Worm (Caenorhabditis elegans) whole organism, L4/young adult: Measurements from ENCODE around the gene mac-1.

Experiments
- W03F9.2 ChIP-seq: fragments of 150-350 bp; optimal IDR thresholded peaks from 2 replicates; lab custom pipeline; 2014; ENCODE audit warnings: missing biosample characterization, missing genetic modification characterization
- dao-5 ChIP-seq: sonication (generic microtip); optimal IDR thresholded peaks from 2 replicates; lab custom pipeline; 2016; ENCODE audit warnings: missing genotype, missing genetic modification characterization, moderate library complexity, missing compliant biosample characterization

DNA sequence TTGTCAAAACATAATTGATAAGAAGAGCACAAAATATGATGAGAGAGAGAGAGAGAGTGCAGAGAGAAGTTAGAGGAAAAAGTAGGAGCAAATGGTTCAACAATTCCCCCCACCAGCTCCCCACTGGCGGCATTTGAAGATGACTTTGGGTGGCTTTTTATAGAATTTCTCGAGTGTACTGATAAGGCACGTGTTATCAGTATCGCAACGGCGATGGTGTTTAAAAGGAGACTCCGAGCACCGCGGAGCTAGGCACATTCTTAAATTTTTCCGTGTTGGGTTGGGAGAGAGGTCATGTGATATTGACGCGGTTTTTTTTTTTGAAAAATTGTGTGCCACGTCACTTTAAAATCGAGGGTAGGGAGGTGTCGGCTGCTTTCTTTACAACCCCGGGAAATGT is 22.2 kb downstream of the mac-1 start:
- TF ChIP-seq W03F9.2 (no peak), dao-5 (tag; lab: Kevin White, UChicago) (no peak)
